Fruit fly (Drosophila melanogaster): Measurements from ENCODE around the gene Ipo9.

Gene Ipo9

DNA sequence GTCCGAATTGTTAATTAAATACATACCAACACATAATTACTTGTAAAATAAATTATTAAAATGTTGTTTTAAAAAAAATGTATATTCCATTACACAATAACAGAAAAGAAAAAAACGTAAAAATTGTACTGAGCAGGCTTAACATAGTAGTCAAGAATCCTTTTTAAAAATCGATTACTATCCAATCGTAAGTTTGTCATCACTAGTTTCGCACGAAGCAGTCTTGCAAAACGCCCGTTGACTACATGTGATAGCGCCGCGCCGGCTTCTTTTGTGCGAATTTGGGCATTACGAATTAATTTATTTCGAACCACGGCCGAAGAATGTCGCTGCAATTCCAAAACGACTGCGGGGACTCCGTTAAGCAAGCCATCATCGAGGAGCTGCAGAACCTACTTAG lies at the start of gene Ipo9:
Ipo9 (plus strand) TSS at position 152 of the 400 bp plus-strand sequence.
- no peak for TF ChIP-seq pan (optimal IDR thresholded peaks at IDR 0.05)
- no peak for TF ChIP-seq CG8478 (optimal IDR thresholded peaks at IDR 0.05)
- no peak for TF ChIP-seq Dll (optimal IDR thresholded peaks at IDR 0.05)
- no peak for TF ChIP-seq psq (optimal IDR thresholded peaks at IDR 0.05)
- no peak for TF ChIP-seq EcR (GFP tag; optimal IDR thresholded peaks at IDR 0.05)
- no peak for TF ChIP-seq usp (GFP tag; optimal IDR thresholded peaks at IDR 0.05)

dm6 chr3R:11363577-11363976 lies 48.7 kb upstream of the Ipo9 start:
- TF ChIP-seq EcR (GFP tag; optimal IDR thresholded peaks at IDR 0.05), result no peak
- TF ChIP-seq pan (optimal IDR thresholded peaks at IDR 0.05), result no peak
- TF ChIP-seq usp (GFP tag; optimal IDR thresholded peaks at IDR 0.05), result no peak
- TF ChIP-seq CG8478 (optimal IDR thresholded peaks at IDR 0.05), result no peak
- TF ChIP-seq psq (optimal IDR thresholded peaks at IDR 0.05), result no peak
- no peak for TF ChIP-seq Dll (optimal IDR thresholded peaks at IDR 0.05)

- TF ChIP-seq usp (GFP tag; optimal IDR thresholded peaks at IDR 0.05), result no peak
- no peak for TF ChIP-seq Dll (optimal IDR thresholded peaks at IDR 0.05)
- TF ChIP-seq psq (optimal IDR thresholded peaks at IDR 0.05), result no peak
- TF ChIP-seq EcR (GFP tag; optimal IDR thresholded peaks at IDR 0.05), result no peak
- no peak for TF ChIP-seq pan (optimal IDR thresholded peaks at IDR 0.05)
- TF ChIP-seq CG8478 (optimal IDR thresholded peaks at IDR 0.05), result no peak
Measured at dm6 chr3R:11366315-11366714, 46.0 kb upstream of the Ipo9 start.

- no peak for TF ChIP-seq CG8478 (optimal IDR thresholded peaks at IDR 0.05)
- no peak for TF ChIP-seq EcR (GFP tag; optimal IDR thresholded peaks at IDR 0.05)
- no peak for TF ChIP-seq pan (optimal IDR thresholded peaks at IDR 0.05)
- TF ChIP-seq usp (GFP tag; optimal IDR thresholded peaks at IDR 0.05), result no peak
- TF ChIP-seq psq (optimal IDR thresholded peaks at IDR 0.05), result no peak
- no peak for TF ChIP-seq Dll (optimal IDR thresholded peaks at IDR 0.05)
Measured at dm6 chr3R:11368766-11369165, 43.6 kb upstream of the Ipo9 start.

DNA sequence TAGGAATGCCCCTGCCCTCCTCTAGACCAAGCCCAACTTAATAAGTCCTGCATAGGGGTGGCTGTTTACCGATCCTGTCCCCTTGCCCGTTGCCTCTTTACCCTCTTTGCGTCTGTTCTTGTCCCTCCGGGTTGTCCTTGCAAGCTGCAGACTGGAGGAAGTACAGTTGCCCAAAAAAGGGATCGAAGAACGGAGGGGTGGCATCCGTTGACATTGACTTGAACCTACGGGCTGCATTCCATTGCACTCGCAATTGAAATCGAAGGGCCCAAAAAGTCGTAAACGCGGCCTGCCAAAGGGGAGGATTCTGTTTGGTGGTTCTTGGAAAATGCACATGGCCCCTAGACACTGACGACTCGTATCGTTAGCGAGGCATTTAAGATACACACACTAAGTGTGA lies 42.0 kb upstream of the Ipo9 start:
- TF ChIP-seq CG8478 (optimal IDR thresholded peaks at IDR 0.05) (no peak), Dll (optimal IDR thresholded peaks at IDR 0.05) (no peak), usp (GFP tag; optimal IDR thresholded peaks at IDR 0.05) (no peak), psq (optimal IDR thresholded peaks at IDR 0.05) (no peak), EcR (GFP tag; optimal IDR thresholded peaks at IDR 0.05) (no peak), pan (optimal IDR thresholded peaks at IDR 0.05) (no peak)

DNA sequence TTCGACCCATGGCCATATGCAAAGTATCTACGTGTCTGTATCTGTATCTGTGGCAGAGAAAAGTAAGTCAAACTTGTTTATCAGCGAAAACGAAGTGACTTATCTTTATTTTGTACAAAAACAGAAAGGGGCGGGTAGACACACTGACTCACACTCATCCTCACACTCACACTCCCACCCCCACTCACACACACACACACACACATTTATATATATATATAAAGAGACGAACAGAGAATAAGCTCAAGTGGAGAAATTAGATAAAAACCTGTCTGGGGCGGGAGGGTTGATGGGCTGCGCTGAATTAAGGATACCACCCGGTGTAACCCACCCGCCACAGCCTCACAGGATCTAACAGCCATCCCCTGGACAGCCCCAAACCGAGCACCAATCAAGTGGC lies 41.5 kb upstream of the Ipo9 start:
- TF ChIP-seq psq (optimal IDR thresholded peaks at IDR 0.05), result no peak
- no peak for TF ChIP-seq pan (optimal IDR thresholded peaks at IDR 0.05)
- TF ChIP-seq CG8478 (optimal IDR thresholded peaks at IDR 0.05), result no peak
- no peak for TF ChIP-seq usp (GFP tag; optimal IDR thresholded peaks at IDR 0.05)
- no peak for TF ChIP-seq Dll (optimal IDR thresholded peaks at IDR 0.05)
- no peak for TF ChIP-seq EcR (GFP tag; optimal IDR thresholded peaks at IDR 0.05)

DNA sequence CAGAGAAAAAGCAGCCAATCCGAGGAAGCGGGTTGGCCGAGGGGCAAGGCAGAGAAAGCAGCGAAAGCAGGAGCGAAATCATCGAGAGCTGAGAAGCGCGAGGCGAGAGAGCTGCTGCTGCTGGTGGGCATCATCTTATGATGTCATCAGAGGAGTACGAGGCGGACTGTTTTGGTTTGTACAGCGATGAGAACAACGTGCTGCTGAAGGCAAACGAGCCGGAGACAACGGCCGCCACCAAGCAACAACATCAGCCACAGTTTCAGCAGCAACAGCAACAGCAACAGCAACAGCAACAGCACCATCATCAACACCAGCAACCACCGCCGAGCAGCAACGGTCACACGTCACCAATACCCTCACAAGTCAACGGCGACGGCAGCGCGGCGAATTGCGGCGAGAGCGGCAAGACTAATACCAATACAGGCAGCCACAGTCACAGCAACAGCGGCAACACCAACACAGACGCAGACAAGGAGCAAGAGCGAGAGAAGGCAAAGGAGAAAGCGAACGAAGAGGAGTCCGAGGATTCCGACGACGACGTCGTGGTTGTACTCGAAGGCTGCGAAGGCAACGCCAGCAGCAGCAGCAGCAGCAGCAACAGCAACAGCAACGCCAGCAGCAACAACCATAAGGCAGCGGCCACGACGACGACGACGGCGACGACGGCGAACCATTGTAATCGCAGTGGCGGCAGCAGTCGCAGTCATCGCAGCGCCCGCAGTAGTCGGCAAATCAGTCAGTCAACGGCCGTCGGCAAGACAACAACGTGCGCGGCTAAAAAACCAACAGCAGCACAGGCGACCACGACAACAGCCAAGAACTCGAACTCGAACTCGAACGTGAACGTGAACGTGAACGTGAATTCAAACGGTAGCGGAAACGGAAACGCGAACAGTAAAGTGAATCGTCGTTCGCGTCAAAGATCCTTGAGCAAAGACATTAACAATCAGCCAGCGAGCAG lies 40.0 kb upstream of the Ipo9 start:
- TF ChIP-seq EcR (GFP tag; optimal IDR thresholded peaks at IDR 0.05) (no peak), CG8478 (optimal IDR thresholded peaks at IDR 0.05) (no peak), usp (GFP tag; optimal IDR thresholded peaks at IDR 0.05) (no peak), pan (optimal IDR thresholded peaks at IDR 0.05) (no peak), Dll (optimal IDR thresholded peaks at IDR 0.05) (no peak), psq (optimal IDR thresholded peaks at IDR 0.05) (no peak)

DNA sequence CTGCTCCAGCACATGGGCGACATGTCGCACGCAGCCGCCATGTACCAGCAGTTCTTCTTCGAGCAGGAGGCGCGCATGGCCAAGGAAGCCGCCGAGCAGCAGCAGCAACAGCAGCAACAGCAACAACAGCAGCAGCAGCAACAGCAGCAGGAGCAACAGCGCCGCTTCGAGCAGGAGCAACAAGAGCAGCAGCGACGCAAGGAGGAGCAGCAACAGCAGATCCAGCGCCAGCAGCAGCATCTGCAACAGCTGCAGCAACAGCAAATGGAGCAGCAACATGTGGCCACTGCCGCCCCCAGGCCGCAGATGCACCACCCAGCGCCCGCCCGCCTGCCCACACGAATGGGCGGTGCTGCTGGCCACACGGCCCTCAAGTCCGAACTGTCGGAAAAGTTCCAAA lies 37.2 kb upstream of the Ipo9 start:
- TF ChIP-seq pan (optimal IDR thresholded peaks at IDR 0.05), result no peak
- no peak for TF ChIP-seq EcR (GFP tag; optimal IDR thresholded peaks at IDR 0.05)
- no peak for TF ChIP-seq usp (GFP tag; optimal IDR thresholded peaks at IDR 0.05)
- no peak for TF ChIP-seq CG8478 (optimal IDR thresholded peaks at IDR 0.05)
- no peak for TF ChIP-seq Dll (optimal IDR thresholded peaks at IDR 0.05)
- no peak for TF ChIP-seq psq (optimal IDR thresholded peaks at IDR 0.05)

DNA sequence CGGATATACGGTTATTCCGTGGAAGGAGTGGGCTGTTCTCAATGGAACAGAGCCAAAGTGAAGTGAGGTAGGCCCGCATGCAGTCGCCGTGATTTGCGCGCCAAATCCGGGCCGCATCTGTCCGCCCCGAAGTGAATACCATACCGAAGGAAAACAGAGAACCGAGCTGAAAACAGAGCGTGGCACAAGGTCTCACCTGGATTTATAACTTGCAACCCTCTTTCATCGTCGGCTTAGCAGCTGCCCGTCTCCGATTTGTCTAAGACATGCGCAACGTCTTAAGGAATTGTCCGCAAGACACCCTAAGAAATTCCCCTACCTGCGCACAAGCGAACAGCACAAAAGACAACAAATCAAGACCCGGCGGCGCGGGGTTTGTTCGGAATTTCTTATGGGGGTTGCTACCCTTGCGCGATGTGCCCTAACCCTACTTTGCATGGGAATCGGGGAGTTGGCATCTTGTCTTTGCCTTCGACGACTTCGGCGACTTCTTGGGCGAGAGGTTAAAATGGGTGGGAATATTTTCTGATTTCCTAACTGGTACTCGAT lies 33.7 kb upstream of the Ipo9 start:
- TF ChIP-seq CG8478 (optimal IDR thresholded peaks at IDR 0.05), result no peak
- no peak for TF ChIP-seq Dll (optimal IDR thresholded peaks at IDR 0.05)
- no peak for TF ChIP-seq usp (GFP tag; optimal IDR thresholded peaks at IDR 0.05)
- no peak for TF ChIP-seq pan (optimal IDR thresholded peaks at IDR 0.05)
- no peak for TF ChIP-seq psq (optimal IDR thresholded peaks at IDR 0.05)
- TF ChIP-seq EcR (GFP tag; optimal IDR thresholded peaks at IDR 0.05), result no peak

dm6 chr3R:11392805-11393204 lies 19.5 kb upstream of the Ipo9 start:
- TF ChIP-seq Dll (optimal IDR thresholded peaks at IDR 0.05), result no peak
- no peak for TF ChIP-seq usp (GFP tag; optimal IDR thresholded peaks at IDR 0.05)
- no peak for TF ChIP-seq pan (optimal IDR thresholded peaks at IDR 0.05)
- no peak for TF ChIP-seq CG8478 (optimal IDR thresholded peaks at IDR 0.05)
- TF ChIP-seq EcR (GFP tag; optimal IDR thresholded peaks at IDR 0.05), result no peak
- no peak for TF ChIP-seq psq (optimal IDR thresholded peaks at IDR 0.05)

DNA sequence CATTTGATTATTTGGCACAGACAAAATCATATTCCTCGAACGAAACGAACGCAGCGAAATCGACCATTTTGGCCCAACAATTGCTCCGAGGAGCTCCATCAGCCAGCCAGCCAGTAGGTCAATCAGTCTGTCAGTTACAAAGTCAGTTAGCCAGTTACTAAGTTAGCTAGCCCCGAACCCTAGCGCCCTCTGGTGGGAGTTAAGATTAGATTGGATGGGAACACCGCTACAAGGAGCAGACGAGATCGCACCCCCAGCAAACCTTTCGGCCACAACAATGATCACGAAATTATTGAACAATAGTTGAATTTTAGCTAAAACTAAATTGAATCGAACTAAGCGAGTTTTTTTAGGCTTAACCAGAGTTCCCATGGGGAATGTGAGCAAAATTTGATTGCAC lies 18.4 kb upstream of the Ipo9 start:
- TF ChIP-seq EcR (GFP tag; optimal IDR thresholded peaks at IDR 0.05), result no peak
- no peak for TF ChIP-seq pan (optimal IDR thresholded peaks at IDR 0.05)
- TF ChIP-seq psq (optimal IDR thresholded peaks at IDR 0.05), result no peak
- TF ChIP-seq usp (GFP tag; optimal IDR thresholded peaks at IDR 0.05), result no peak
- no peak for TF ChIP-seq Dll (optimal IDR thresholded peaks at IDR 0.05)
- no peak for TF ChIP-seq CG8478 (optimal IDR thresholded peaks at IDR 0.05)

dm6 chr3R:11395541-11395940 lies 16.8 kb upstream of the Ipo9 start:
- TF ChIP-seq Dll (optimal IDR thresholded peaks at IDR 0.05), result no peak
- TF ChIP-seq psq (optimal IDR thresholded peaks at IDR 0.05), result no peak
- TF ChIP-seq CG8478 (optimal IDR thresholded peaks at IDR 0.05), result no peak
- TF ChIP-seq pan (optimal IDR thresholded peaks at IDR 0.05), result no peak
- TF ChIP-seq EcR (GFP tag; optimal IDR thresholded peaks at IDR 0.05), result no peak
- no peak for TF ChIP-seq usp (GFP tag; optimal IDR thresholded peaks at IDR 0.05)

All from whole organism.